Fruit fly (Drosophila melanogaster) whole organism, wandering third instar larva: ENCODE measurements around the gene CG10097.

Source experiments
- CG32264 ChIP-seq: fragments of 200-800 bp; sonication (Bioruptor generic); optimal IDR thresholded peaks from 2 replicates; lab custom pipeline; 2016; ENCODE audit warnings: missing biosample characterization, missing genetic modification characterization
- Hr78 ChIP-seq: fragments of >200 bp; optimal IDR thresholded peaks from 2 replicates; lab custom pipeline; 2017; ENCODE audit warnings: missing biosample characterization, missing genetic modification characterization
- OdsH ChIP-seq: fragments of 200-800 bp; sonication (Bioruptor generic); optimal IDR thresholded peaks from 2 replicates; lab custom pipeline; 2016; ENCODE audit warnings: missing biosample characterization, mild to moderate bottlenecking, missing genetic modification characterization
- br ChIP-seq: fragments of 200-800 bp; sonication (Bioruptor generic); optimal IDR thresholded peaks from 2 replicates; lab custom pipeline; 2016; ENCODE audit warnings: missing biosample characterization, missing genetic modification characterization
- ey ChIP-seq: fragments of 200-800 bp; sonication (Bioruptor generic); optimal IDR thresholded peaks from 2 replicates; lab custom pipeline; 2016; ENCODE audit warnings: missing biosample characterization, missing genetic modification characterization
- h ChIP-seq: fragments of 200-800 bp; sonication (Bioruptor generic); optimal IDR thresholded peaks from 3 replicates; lab custom pipeline; 2016; ENCODE audit warnings: missing biosample characterization, mild to moderate bottlenecking, missing genetic modification characterization
- pan ChIP-seq: fragments of >200 bp; optimal IDR thresholded peaks from 2 replicates; lab custom pipeline; 2017
- sage ChIP-seq: fragments of 200-800 bp; sonication (Bioruptor generic); optimal IDR thresholded peaks from 2 replicates; lab custom pipeline; 2016; ENCODE audit warnings: missing biosample characterization, mild to moderate bottlenecking, missing genetic modification characterization
- sv ChIP-seq: fragments of 200-800 bp; sonication (Bioruptor generic); optimal IDR thresholded peaks from 3 replicates; lab custom pipeline; 2016; ENCODE audit warnings: missing biosample characterization, missing genetic modification characterization
- tai ChIP-seq: sonication (Bioruptor generic); optimal IDR thresholded peaks from 2 replicates; lab custom pipeline; 2016; ENCODE audit warnings: missing biosample characterization, missing genetic modification characterization

dm6 chr3R:12384274-12384673 is 11.5 kb downstream of the CG10097 start:
- no peak for TF ChIP-seq ey (GFP tag; lab: Kevin White, UChicago)
- no peak for TF ChIP-seq br (GFP tag; lab: Kevin White, UChicago)
- TF ChIP-seq h (GFP tag; lab: Kevin White, UChicago) = no peak
- TF ChIP-seq Hr78 (GFP tag; lab: Kevin White, UChicago) = no peak
- TF ChIP-seq pan (lab: Kevin White, UChicago) = no peak
- no peak for TF ChIP-seq CG32264 (GFP tag; lab: Kevin White, UChicago)
- no peak for TF ChIP-seq tai
- no peak for TF ChIP-seq sv (GFP tag; lab: Kevin White, UChicago)
- no peak for TF ChIP-seq sage (GFP tag; lab: Kevin White, UChicago)
- no peak for TF ChIP-seq OdsH (GFP tag; lab: Kevin White, UChicago)
